Fruit fly (Drosophila melanogaster): Measurements from ENCODE around the gene CG1812.

The CG1812 gene

dm6 chrX:20519049-20519448, 7.7 kb downstream of the CG1812 start (continued):
- TF ChIP-seq CG14050 (GFP tag; IDR thresholded peaks at IDR 0.05) (0 out of 3 replicates have a peak, but pooled peaks have one; percentile 21), lab (GFP tag; optimal IDR thresholded peaks at IDR 0.05) (no peak), HmgD (GFP tag; optimal IDR thresholded peaks at IDR 0.05) (no peak), fru (optimal IDR thresholded peaks at IDR 0.05) (no peak), eyg (GFP tag; optimal IDR thresholded peaks at IDR 0.05) (no peak), luna (GFP tag; optimal IDR thresholded peaks at IDR 0.05) (no peak), gem (tag; optimal IDR thresholded peaks at IDR 0.05) (peak; percentile 68), ase (GFP tag; IDR thresholded peaks at IDR 0.05) (no peak), CG16863 (GFP tag; optimal IDR thresholded peaks at IDR 0.05) (peak; percentile 32), wor (GFP tag; IDR thresholded peaks at IDR 0.05) (peak; percentile 40; the same call in 1 of the 2 replicates), CG10274 (GFP tag; optimal IDR thresholded peaks at IDR 0.05) (no peak), CG30020 (tag; optimal IDR thresholded peaks at IDR 0.05) (no peak), tap (tag; optimal IDR thresholded peaks at IDR 0.05) (no peak), CG17328 (GFP tag; IDR thresholded peaks at IDR 0.05) (peak; percentile 68), schlank (tag; optimal IDR thresholded peaks at IDR 0.05) (no peak), ara (GFP tag; IDR thresholded peaks at IDR 0.05) (0 out of 2 replicates have a peak, but pooled peaks have one; percentile 43), Dek (tag; optimal IDR thresholded peaks at IDR 0.05) (no peak), bowl (GFP tag; IDR thresholded peaks at IDR 0.05) (no peak), eve (GFP tag; optimal IDR thresholded peaks at IDR 0.05) (no peak), CG14014 (GFP tag; IDR thresholded peaks at IDR 0.05) (no peak), HHEX (GFP tag; optimal IDR thresholded peaks at IDR 0.05) (peak; percentile 22), CG10979 (tag; optimal IDR thresholded peaks at IDR 0.05) (peak; percentile 60), slbo (GFP tag; IDR thresholded peaks at IDR 0.05) (peak; percentile 68), CG17612 (GFP tag; IDR thresholded peaks at IDR 0.05) (no peak), CG7271 (tag; optimal IDR thresholded peaks at IDR 0.05) (no peak), CG13894 (tag; optimal IDR thresholded peaks at IDR 0.05) (no peak), CG3726 (GFP tag; IDR thresholded peaks at IDR 0.05) (no peak), CG7556 (GFP tag; optimal IDR thresholded peaks at IDR 0.05) (peak; percentile 17), CG14667 (GFP tag; IDR thresholded peaks at IDR 0.05) (no peak), CG15479 (GFP tag; optimal IDR thresholded peaks at IDR 0.05) (no peak), sr (GFP tag; IDR thresholded peaks at IDR 0.05) (no peak), CG9215 (GFP tag; IDR thresholded peaks at IDR 0.05) (no peak), CG3163 (GFP tag; optimal IDR thresholded peaks at IDR 0.05) (peak; percentile 7), crc (GFP tag; optimal IDR thresholded peaks at IDR 0.05) (no peak), CG30431 (GFP tag; optimal IDR thresholded peaks at IDR 0.05) (no peak), grau (tag; optimal IDR thresholded peaks at IDR 0.05) (peak; percentile 52), CG12155 (GFP tag; optimal IDR thresholded peaks at IDR 0.05) (peak; percentile 9), CG6689 (GFP tag; IDR thresholded peaks at IDR 0.05) (peak; percentile 51), Sox102F (GFP tag; optimal IDR thresholded peaks at IDR 0.05) (peak; percentile 76), rib (GFP tag; IDR thresholded peaks at IDR 0.05) (no peak), prd (optimal IDR thresholded peaks at IDR 0.05) (no peak), prd (GFP tag; IDR thresholded peaks at IDR 0.05) (peak; percentile 66), CG7372 (GFP tag; IDR thresholded peaks at IDR 0.05) (no peak), zfh2 (GFP tag; optimal IDR thresholded peaks at IDR 0.05) (peak; percentile 18), CG8290 (GFP tag; optimal IDR thresholded peaks at IDR 0.05) (no peak), CG8290 (tag; optimal IDR thresholded peaks at IDR 0.05) (no peak), Elba2 (GFP tag; optimal IDR thresholded peaks at IDR 0.05) (no peak), seq (GFP tag; IDR thresholded peaks at IDR 0.05) (peak; percentile 56; the same call in 1 of the 2 replicates), inv (GFP tag; IDR thresholded peaks at IDR 0.05; ENCODE audit: partially characterized antibody) (no peak), GATAe (GFP tag; conservative IDR thresholded peaks at IDR 0.05) (no peak), CG12236 (GFP tag; optimal IDR thresholded peaks at IDR 0.05) (no peak), usp (GFP tag; optimal IDR thresholded peaks at IDR 0.05) (no peak), CG6791 (GFP tag; IDR thresholded peaks at IDR 0.05; ENCODE audit: partially characterized antibody) (no peak), ap (GFP tag; IDR thresholded peaks at IDR 0.05) (0 out of 2 replicates have a peak, but pooled peaks have one; percentile 12)
